Worm (Caenorhabditis elegans): ENCODE results near the gene sgca-1.

Gene sgca-1

ce11 chrX:6788965-6789573, at the start of gene sgca-1:
TSS of gene sgca-1 (minus strand) at chrX:6789548.
- TF ChIP-seq aly-1 (tag; optimal IDR thresholded peaks at IDR 0.05), result no peak
- TF ChIP-seq scrt-1 (GFP tag; IDR thresholded peaks at IDR 0.05), result no peak
- TF ChIP-seq pes-1 (GFP tag; IDR thresholded peaks at IDR 0.05), result no peak
- no peak for TF ChIP-seq flt-1 (GFP tag; IDR thresholded peaks at IDR 0.05)
- TF ChIP-seq tbx-11 (GFP tag; IDR thresholded peaks at IDR 0.05), result no peak
- TF ChIP-seq tra-4 (tag; optimal IDR thresholded peaks at IDR 0.05), result no peak
- no peak for TF ChIP-seq ama-1 (optimal IDR thresholded peaks at IDR 0.05)
- TF ChIP-seq tbx-37 (GFP tag; conservative IDR thresholded peaks at IDR 0.05), result no peak
- no peak for TF ChIP-seq hmg-4 (GFP tag; optimal IDR thresholded peaks at IDR 0.05)
- TF ChIP-seq F13C5.2 (tag; optimal IDR thresholded peaks at IDR 0.05), result no peak
- no peak for TF ChIP-seq hmbx-1 (tag; optimal IDR thresholded peaks at IDR 0.05)
- no peak for TF ChIP-seq sea-1 (GFP tag; conservative IDR thresholded peaks at IDR 0.05)

DNA sequence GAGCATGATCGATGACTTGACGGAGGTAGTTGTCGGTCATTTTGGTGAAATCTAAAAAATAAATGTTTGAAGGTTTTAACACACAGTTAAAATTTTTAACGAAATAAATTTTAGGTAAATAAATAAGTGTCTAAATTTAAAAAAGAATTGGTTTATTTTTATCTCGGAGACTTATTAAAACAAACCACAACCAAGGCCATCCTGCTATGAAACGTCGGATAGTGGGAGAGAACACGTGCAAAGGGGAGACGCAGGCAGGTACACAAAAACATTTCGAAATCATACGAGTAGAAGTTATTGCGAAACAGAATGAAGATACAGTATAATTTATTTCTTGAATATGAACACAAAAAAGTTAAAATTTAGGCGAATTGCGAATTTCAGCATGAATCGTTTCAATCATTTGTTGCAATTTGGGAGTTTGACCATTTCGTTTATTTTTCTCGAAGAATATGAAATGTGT, 46.7 kb upstream of the sgca-1 start, which contains the start of gene F41B4.3:
Gene F41B4.3, minus strand, starts transcription at position 51 of the 463 bp plus-strand sequence.
- TF ChIP-seq sea-1 (GFP tag; conservative IDR thresholded peaks at IDR 0.05) (no peak), tra-4 (tag; optimal IDR thresholded peaks at IDR 0.05) (no peak), flt-1 (GFP tag; IDR thresholded peaks at IDR 0.05) (no peak), hnd-1 (tag; optimal IDR thresholded peaks at IDR 0.05) (no peak)

ce11 chrX:6835166-6835565, 45.8 kb upstream of the sgca-1 start, which contains the start of gene F41B4.2:
TSS of gene F41B4.2 (minus strand) at chrX:6835266.
- no peak for TF ChIP-seq aly-1 (tag; optimal IDR thresholded peaks at IDR 0.05)
- no peak for TF ChIP-seq tbx-37 (GFP tag; conservative IDR thresholded peaks at IDR 0.05)
- no peak for TF ChIP-seq hmg-4 (GFP tag; optimal IDR thresholded peaks at IDR 0.05)
- no peak for TF ChIP-seq ets-7 (tag; optimal IDR thresholded peaks at IDR 0.05)
- no peak for TF ChIP-seq scrt-1 (GFP tag; IDR thresholded peaks at IDR 0.05)
- TF ChIP-seq B0310.2 (tag; optimal IDR thresholded peaks at IDR 0.05), result no peak
- TF ChIP-seq ama-1 (optimal IDR thresholded peaks at IDR 0.05), result no peak
- TF ChIP-seq flt-1 (GFP tag; IDR thresholded peaks at IDR 0.05), result no peak
- no peak for TF ChIP-seq F13C5.2 (tag; optimal IDR thresholded peaks at IDR 0.05)
- no peak for TF ChIP-seq pes-1 (GFP tag; IDR thresholded peaks at IDR 0.05)
- no peak for TF ChIP-seq tra-4 (tag; optimal IDR thresholded peaks at IDR 0.05)
- no peak for TF ChIP-seq sea-1 (GFP tag; conservative IDR thresholded peaks at IDR 0.05)

DNA sequence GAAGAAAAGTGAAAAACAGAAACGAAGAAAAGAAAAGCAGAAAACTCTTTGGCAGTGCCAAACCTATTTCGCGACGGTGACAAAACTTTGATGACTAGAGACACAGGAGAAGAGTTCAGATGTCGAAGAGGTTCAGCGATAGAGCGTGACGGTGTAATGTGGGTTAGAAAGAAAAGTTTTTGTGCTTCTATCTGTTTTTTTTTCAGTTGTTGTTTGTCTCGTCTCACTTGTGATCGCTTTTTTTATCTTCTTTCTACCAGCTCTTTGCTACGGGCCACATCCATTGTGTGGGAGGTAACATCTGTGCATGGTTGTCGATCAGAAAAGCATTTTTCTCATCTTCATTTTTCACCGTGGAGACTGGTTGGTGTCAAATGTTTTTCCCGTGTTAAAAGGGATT, 36.5 kb upstream of the sgca-1 start, which contains the start of gene F41B4.1:
Gene F41B4.1, minus strand, starts transcription at position 23 of the 400 bp plus-strand sequence.
- TF ChIP-seq ceh-13 (GFP tag; optimal IDR thresholded peaks at IDR 0.05) (no peak), F13C5.2 (tag; optimal IDR thresholded peaks at IDR 0.05) (no peak), hmg-4 (GFP tag; optimal IDR thresholded peaks at IDR 0.05) (no peak), scrt-1 (GFP tag; IDR thresholded peaks at IDR 0.05) (no peak), sea-1 (GFP tag; conservative IDR thresholded peaks at IDR 0.05) (no peak)

DNA sequence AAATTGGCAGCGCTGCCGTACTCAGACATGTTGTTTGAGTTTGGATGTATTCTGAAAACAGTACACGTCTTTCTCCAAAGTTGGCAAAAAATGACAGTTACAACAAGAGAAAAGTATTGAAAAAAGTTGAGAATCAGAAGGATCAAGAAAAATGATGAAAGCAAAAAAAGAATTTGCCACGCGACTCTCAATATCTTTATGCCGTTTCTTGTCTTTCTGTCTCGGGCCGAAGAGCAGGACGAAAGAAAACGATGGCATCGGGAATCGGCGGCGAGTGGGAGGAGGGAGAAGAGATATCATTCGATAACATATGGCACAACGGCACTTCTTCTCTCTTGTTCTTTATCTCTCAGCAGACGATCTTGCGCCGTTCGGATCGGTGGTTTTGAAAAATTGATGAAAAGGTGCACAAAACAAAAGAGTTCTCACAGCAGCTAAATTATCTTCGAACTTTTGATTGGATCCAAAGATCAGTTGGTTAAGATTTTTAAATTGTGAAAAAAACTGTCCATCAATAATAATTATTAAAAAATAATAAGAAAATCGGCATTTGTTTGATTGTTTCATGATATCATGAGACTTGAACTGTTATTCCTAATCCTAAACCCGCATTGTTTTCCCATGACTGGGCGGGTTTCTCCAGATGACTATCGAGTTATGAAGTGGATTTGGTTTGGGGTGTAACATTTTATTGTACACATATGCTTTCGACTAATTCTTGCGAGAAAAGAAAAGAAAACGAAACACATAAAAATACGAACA, 34.1 kb upstream of the sgca-1 start, which contains the start of gene gei-15:
Gene gei-15, minus strand, starts transcription at position 51 of the 762 bp plus-strand sequence.
- TF ChIP-seq tbx-37 (GFP tag; conservative IDR thresholded peaks at IDR 0.05), result no peak
- TF ChIP-seq tra-4 (tag; optimal IDR thresholded peaks at IDR 0.05), result no peak
- TF ChIP-seq F13C5.2 (tag; optimal IDR thresholded peaks at IDR 0.05), result no peak
- TF ChIP-seq ets-7 (tag; optimal IDR thresholded peaks at IDR 0.05), result no peak
- TF ChIP-seq hmbx-1 (tag; optimal IDR thresholded peaks at IDR 0.05), result no peak
- TF ChIP-seq flt-1 (GFP tag; IDR thresholded peaks at IDR 0.05), result no peak
- no peak for TF ChIP-seq ceh-13 (GFP tag; optimal IDR thresholded peaks at IDR 0.05)
- TF ChIP-seq scrt-1 (GFP tag; IDR thresholded peaks at IDR 0.05), result no peak
- no peak for TF ChIP-seq ama-1 (optimal IDR thresholded peaks at IDR 0.05)

DNA sequence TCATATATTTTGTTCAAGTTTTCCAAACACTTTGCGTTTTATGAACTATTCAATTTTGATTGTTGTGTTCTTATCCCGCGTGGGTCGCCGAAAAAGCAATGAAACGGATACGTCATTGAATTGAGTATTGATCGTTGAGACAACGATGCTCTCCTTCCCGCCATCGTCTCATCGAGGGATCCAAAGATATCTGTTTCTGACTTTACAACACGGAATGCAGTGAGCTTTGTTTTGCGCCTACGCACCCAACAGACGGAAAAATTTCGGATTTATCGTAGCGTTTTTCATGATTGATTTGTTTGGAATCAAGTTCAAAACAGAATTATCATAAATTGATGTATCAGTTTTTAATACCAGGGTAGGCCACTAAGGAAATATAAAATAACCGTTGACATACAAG, 33.2 kb upstream of the sgca-1 start:
- TF ChIP-seq tbx-37 (GFP tag; conservative IDR thresholded peaks at IDR 0.05) (no peak), aly-1 (tag; optimal IDR thresholded peaks at IDR 0.05) (no peak)

DNA sequence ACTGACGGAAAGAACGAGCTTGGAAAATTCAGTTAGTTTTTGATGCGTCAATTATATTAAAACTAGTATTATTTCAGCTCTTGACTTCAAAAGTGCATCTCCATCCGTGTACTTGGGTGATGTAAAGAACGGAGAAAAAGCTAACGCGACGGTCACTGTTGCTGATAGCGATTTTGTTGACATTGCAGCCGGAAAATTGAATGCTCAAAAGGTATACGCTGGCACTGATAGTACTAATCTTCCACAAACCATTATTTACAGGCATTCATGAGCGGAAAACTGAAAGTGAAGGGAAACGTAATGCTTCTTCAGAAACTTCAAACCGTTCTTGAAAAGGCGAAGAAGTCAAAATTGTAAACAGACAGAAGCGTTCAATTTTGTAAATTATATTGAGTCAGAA, 30.3 kb upstream of the sgca-1 start:
- no peak for TF ChIP-seq tbx-11 (GFP tag; IDR thresholded peaks at IDR 0.05)

- TF ChIP-seq ama-1 (optimal IDR thresholded peaks at IDR 0.05) (no peak), F13C5.2 (tag; optimal IDR thresholded peaks at IDR 0.05) (no peak), hmg-4 (GFP tag; optimal IDR thresholded peaks at IDR 0.05) (no peak), hnd-1 (tag; optimal IDR thresholded peaks at IDR 0.05) (no peak), tra-4 (tag; optimal IDR thresholded peaks at IDR 0.05) (no peak)
Observed at ce11 chrX:6819135-6819534, 29.8 kb upstream of the sgca-1 start.

DNA sequence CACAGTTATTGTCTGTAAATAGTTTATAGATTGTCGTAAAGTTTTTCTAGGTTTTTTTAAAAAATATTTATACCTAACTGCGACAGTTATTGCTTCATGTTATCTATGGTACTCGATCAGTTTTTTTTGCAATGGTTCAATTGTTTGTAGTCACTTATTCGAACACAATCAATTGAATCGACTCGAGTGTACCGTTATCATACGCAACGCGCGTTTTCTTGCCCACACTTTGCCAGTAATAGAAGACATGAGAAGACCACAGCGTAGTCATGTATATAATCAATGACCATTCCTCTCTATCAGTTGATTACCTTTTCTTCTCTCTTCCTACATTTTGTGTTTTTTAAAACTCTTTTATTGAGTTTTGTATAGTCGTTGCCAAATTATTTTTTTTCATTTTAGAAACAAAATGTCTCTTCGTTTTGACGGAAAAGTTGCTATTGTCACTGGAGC, 28.7 kb upstream of the sgca-1 start, which contains the start of gene dhs-28:
Gene dhs-28, plus strand, starts transcription at position 403 of the 453 bp plus-strand sequence.
- TF ChIP-seq tra-4 (tag; optimal IDR thresholded peaks at IDR 0.05), result no peak
- no peak for TF ChIP-seq flt-1 (GFP tag; IDR thresholded peaks at IDR 0.05)
- TF ChIP-seq sea-1 (GFP tag; conservative IDR thresholded peaks at IDR 0.05), result no peak
- no peak for TF ChIP-seq B0310.2 (tag; optimal IDR thresholded peaks at IDR 0.05)
- TF ChIP-seq ets-7 (tag; optimal IDR thresholded peaks at IDR 0.05), result no peak
- no peak for TF ChIP-seq ceh-36 (tag; optimal IDR thresholded peaks at IDR 0.05)
- TF ChIP-seq tbx-37 (GFP tag; conservative IDR thresholded peaks at IDR 0.05), result no peak
- no peak for TF ChIP-seq tbx-11 (GFP tag; IDR thresholded peaks at IDR 0.05)
- TF ChIP-seq F13C5.2 (tag; optimal IDR thresholded peaks at IDR 0.05), result no peak
- no peak for TF ChIP-seq ama-1 (optimal IDR thresholded peaks at IDR 0.05)
- no peak for TF ChIP-seq ceh-13 (GFP tag; optimal IDR thresholded peaks at IDR 0.05)
- no peak for TF ChIP-seq hmg-4 (GFP tag; optimal IDR thresholded peaks at IDR 0.05)
- no peak for TF ChIP-seq hmbx-1 (tag; optimal IDR thresholded peaks at IDR 0.05)
- no peak for TF ChIP-seq aly-1 (tag; optimal IDR thresholded peaks at IDR 0.05)
